Worm (Caenorhabditis elegans) whole organism, L4/young adult: ENCODE data around the gene tftc-5.

ENCODE experiments used
- W03F9.2 ChIP-seq: fragments of 150-350 bp; optimal IDR thresholded peaks from 2 replicates; lab custom pipeline; 2014; ENCODE audit warnings: missing biosample characterization, missing genetic modification characterization
- dao-5 ChIP-seq: sonication (generic microtip); optimal IDR thresholded peaks from 2 replicates; lab custom pipeline; 2016; ENCODE audit warnings: missing genotype, missing genetic modification characterization, moderate library complexity, missing compliant biosample characterization
- him-1 ChIP-seq: sonication (generic microtip); optimal IDR thresholded peaks from 2 replicates; lab custom pipeline; 2016; ENCODE audit warnings: missing genotype, missing genetic modification reagents, missing genetic modification characterization, missing compliant biosample characterization

DNA sequence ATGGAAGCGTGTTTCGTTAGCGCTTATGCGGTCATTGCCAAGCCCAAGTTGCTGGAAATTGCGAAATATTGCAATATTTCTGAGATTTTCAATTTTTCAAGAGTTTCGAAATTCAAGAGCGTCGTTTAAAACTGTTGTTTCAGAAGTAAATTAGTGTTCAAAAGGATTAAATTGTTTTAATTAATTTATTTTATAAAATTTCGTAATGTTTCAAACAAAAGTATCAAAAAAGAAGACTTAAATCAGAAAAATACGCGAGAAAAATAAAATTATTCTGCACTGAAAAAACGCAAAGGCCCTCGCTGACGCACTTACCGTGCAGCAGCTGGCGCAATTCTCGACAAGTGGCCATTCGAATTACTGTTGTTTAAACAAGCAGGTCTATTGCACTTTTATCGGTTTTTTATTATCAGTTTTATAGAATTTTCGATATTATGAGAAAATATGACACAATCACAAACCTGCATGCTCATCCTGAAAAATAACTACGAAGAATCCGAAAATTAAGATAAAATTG, 17.8 kb upstream of the tftc-5 start, which contains the start of gene tif-1A:
- TF ChIP-seq him-1 (tag; lab: Kevin White, UChicago), result peak; percentile 32
- no peak for TF ChIP-seq dao-5 (tag; lab: Kevin White, UChicago)
- TF ChIP-seq W03F9.2 (tag; lab: Kevin White, UChicago), result peak; percentile 81
